Worm (Caenorhabditis elegans) whole organism, L4 larva: ENCODE measurements around the gene F09C12.2.
"Not testable (repeated sequence)": the region's sequence is repeated elsewhere in the genome, so short reads cannot be mapped to it uniquely, and the experiment has no call there.

Experiments used
- D1046.2 ChIP-seq: fragments of 200-800 bp; sonication (Bioruptor generic); IDR thresholded peaks from 2 replicates; pipeline ENCODE4 v1.3.6; 2022; ENCODE audit warnings: missing genetic modification characterization, missing compliant biosample characterization
- F44E2.7 ChIP-seq: fragments of 200-800 bp; sonication (Bioruptor generic); IDR thresholded peaks from 2 replicates; pipeline ENCODE4 v2.1.2; 2022; ENCODE audit warnings: missing genetic modification characterization, missing compliant biosample characterization
- T26A8.4 ChIP-seq: fragments of 200-800 bp; sonication (Bioruptor generic); IDR thresholded peaks from 2 replicates; pipeline ENCODE4 v1.3.6; 2022; ENCODE audit warnings: missing genetic modification characterization, missing compliant biosample characterization
- Y5F2A.4 ChIP-seq: fragments of 200-800 bp; sonication (Bioruptor generic); optimal IDR thresholded peaks from 2 replicates; lab custom pipeline; 2018; ENCODE audit warnings: mild to moderate bottlenecking, missing genetic modification characterization, missing compliant biosample characterization
- ama-1 ChIP-seq: fragments of 150-350 bp; optimal IDR thresholded peaks from 2 replicates; lab custom pipeline; 2014; ENCODE audit warnings: inconsistent platforms, mixed read lengths
- ceh-28 ChIP-seq: fragments of 150-350 bp; optimal IDR thresholded peaks from 2 replicates; lab custom pipeline; 2014; ENCODE audit warnings: missing biosample characterization, missing genetic modification reagents, missing genetic modification characterization
- ceh-62 ChIP-seq: sonication (generic microtip); optimal IDR thresholded peaks from 2 replicates; lab custom pipeline; 2017; ENCODE audit warnings: missing biosample characterization, missing genetic modification characterization
- daf-16 ChIP-seq, 3 experiments: sonication (generic microtip); optimal IDR thresholded peaks; 2 replicates each; lab custom pipeline; 2016 to 2017; ENCODE audit warnings: missing genetic modification characterization in 3 of 3, missing genetic modification reagents in 3 of 3, mild to moderate bottlenecking in 2 of 3, missing compliant biosample characterization in 2 of 3, missing biosample characterization in 1 of 3, moderate library complexity in 1 of 3
- daf-19 ChIP-seq: fragments of 200-800 bp; sonication (Bioruptor generic); conservative IDR thresholded peaks from 2 replicates; pipeline ENCODE4 v1.3.6; 2022; ENCODE audit warnings: missing genetic modification characterization, missing compliant biosample characterization
- dmd-6 ChIP-seq: fragments of 200-800 bp; sonication (Bioruptor generic); IDR thresholded peaks from 2 replicates; pipeline ENCODE4 v1.3.6; 2022; ENCODE audit warnings: missing genetic modification reagents, missing genetic modification characterization, missing compliant biosample characterization
- dmd-8 ChIP-seq: fragments of 200-800 bp; sonication (Bioruptor generic); IDR thresholded peaks from 2 replicates; pipeline ENCODE4 v1.3.6; 2022; ENCODE audit warnings: missing genetic modification characterization, missing compliant biosample characterization
- dmd-9 ChIP-seq: fragments of 200-800 bp; sonication (Bioruptor generic); IDR thresholded peaks from 2 replicates; pipeline ENCODE4 v1.3.6; 2022; ENCODE audit warnings: missing genetic modification reagents, missing genetic modification characterization, missing compliant biosample characterization
- fkh-10 ChIP-seq: fragments of 150-350 bp; optimal IDR thresholded peaks from 2 replicates; lab custom pipeline; 2014; ENCODE audit warnings: missing biosample characterization, missing genetic modification reagents, missing genetic modification characterization
- gei-8 ChIP-seq: fragments of 200-800 bp; sonication (Bioruptor generic); optimal IDR thresholded peaks from 2 replicates; lab custom pipeline; 2018; ENCODE audit warnings: mild to moderate bottlenecking, missing genetic modification characterization, missing compliant biosample characterization
- hif-1 ChIP-seq, 2 experiments: sonication (generic microtip); optimal IDR thresholded peaks; 2 replicates each; lab custom pipeline; 2016 to 2017; ENCODE audit warnings: missing compliant biosample characterization in 2 of 2, missing genetic modification characterization in 2 of 2, missing genetic modification reagents in 2 of 2, missing genotype in 2 of 2, mild to moderate bottlenecking in 1 of 2
- jun-1 ChIP-seq: fragments of 150-350 bp; optimal IDR thresholded peaks from 2 replicates; lab custom pipeline; 2014; ENCODE audit warnings: missing biosample characterization, missing genetic modification reagents, missing genetic modification characterization
- lin-15B ChIP-seq: fragments of 150-350 bp; sonication (generic microtip); optimal IDR thresholded peaks from 3 replicates; lab custom pipeline; 2014; ENCODE audit warnings: missing biosample characterization, missing genetic modification characterization
- mdt-29 ChIP-seq: fragments of 200-800 bp; sonication (Bioruptor generic); IDR thresholded peaks from 2 replicates; pipeline ENCODE4 v1.3.6; 2022; ENCODE audit warnings: missing genetic modification reagents, missing genetic modification characterization, missing compliant biosample characterization
- mxl-2 ChIP-seq: fragments of 200-800 bp; sonication (Bioruptor generic); conservative IDR thresholded peaks from 2 replicates; pipeline ENCODE4 v1.3.6; 2022; ENCODE audit warnings: missing genetic modification reagents, missing genetic modification characterization, missing compliant biosample characterization
- mxl-3 ChIP-seq: fragments of 200-800 bp; sonication (Bioruptor generic); optimal IDR thresholded peaks from 2 replicates; lab custom pipeline; 2018; ENCODE audit warnings: mild to moderate bottlenecking, missing genetic modification characterization, missing compliant biosample characterization
- nhr-10 ChIP-seq: fragments of 150-350 bp; optimal IDR thresholded peaks from 2 replicates; lab custom pipeline; 2014; ENCODE audit warnings: missing biosample characterization, missing genetic modification characterization
- nhr-11 ChIP-seq: fragments of 150-350 bp; optimal IDR thresholded peaks from 2 replicates; lab custom pipeline; 2014; ENCODE audit warnings: missing biosample characterization, missing genetic modification characterization
- nhr-237 ChIP-seq: sonication (generic microtip); optimal IDR thresholded peaks from 2 replicates; lab custom pipeline; 2017; ENCODE audit warnings: missing biosample characterization, missing genetic modification characterization
- nhr-28 ChIP-seq: fragments of 150-350 bp; optimal IDR thresholded peaks from 2 replicates; lab custom pipeline; 2014; ENCODE audit warnings: missing biosample characterization, missing genetic modification characterization
- nhr-41 ChIP-seq: fragments of 200-800 bp; sonication (Bioruptor generic); IDR thresholded peaks from 2 replicates; pipeline ENCODE4 v1.3.6; 2022; ENCODE audit warnings: missing genetic modification reagents, missing genetic modification characterization, missing compliant biosample characterization
- nhr-42 ChIP-seq: fragments of 200-800 bp; sonication (Bioruptor generic); IDR thresholded peaks from 2 replicates; pipeline ENCODE4 v1.3.6; 2022; ENCODE audit warnings: missing genetic modification characterization, missing compliant biosample characterization
- nhr-77 ChIP-seq: fragments of 150-350 bp; optimal IDR thresholded peaks from 2 replicates; lab custom pipeline; 2014; ENCODE audit warnings: missing biosample characterization, missing genetic modification characterization
- pha-4 ChIP-seq, 2 experiments: fragments of 150-350 bp in 1 of 2; fragments of 200-800 bp in 1 of 2; sonication (Bioruptor generic) in 1 of 2; IDR thresholded peaks in 1 of 2; optimal IDR thresholded peaks in 1 of 2; 2 replicates each; pipeline versions ENCODE4 v1.3.6 to Lab custom; 2014 to 2022; ENCODE audit warnings: missing genetic modification characterization in 2 of 2, missing genetic modification reagents in 2 of 2, missing biosample characterization in 1 of 2, missing compliant biosample characterization in 1 of 2
- php-3 ChIP-seq: fragments of 200-800 bp; sonication (Bioruptor generic); IDR thresholded peaks from 2 replicates; pipeline ENCODE4 v1.3.6; 2022; ENCODE audit warnings: missing genetic modification reagents, missing genetic modification characterization, missing compliant biosample characterization
- pqm-1 ChIP-seq: sonication (generic microtip); optimal IDR thresholded peaks from 2 replicates; lab custom pipeline; 2017; ENCODE audit warnings: missing biosample characterization, missing genetic modification characterization
- rbr-2 ChIP-seq: sonication (generic microtip); optimal IDR thresholded peaks from 2 replicates; lab custom pipeline; 2016; ENCODE audit warnings: missing genotype, missing genetic modification characterization, missing compliant biosample characterization
- snpc-1.2 ChIP-seq: fragments of 200-800 bp; sonication (Bioruptor generic); IDR thresholded peaks from 2 replicates; pipeline ENCODE4 v1.3.6; 2022; ENCODE audit warnings: missing genetic modification reagents, missing genetic modification characterization, missing compliant biosample characterization
- tag-97 ChIP-seq: fragments of 200-800 bp; sonication (Bioruptor generic); IDR thresholded peaks from 2 replicates; pipeline ENCODE4 v1.3.6; 2022; ENCODE audit warnings: missing genetic modification characterization, missing compliant biosample characterization
- zip-2 ChIP-seq: fragments of 150-350 bp; optimal IDR thresholded peaks from 2 replicates; lab custom pipeline; 2014; ENCODE audit warnings: missing biosample characterization, missing genetic modification characterization

F09C12.2 gene

DNA sequence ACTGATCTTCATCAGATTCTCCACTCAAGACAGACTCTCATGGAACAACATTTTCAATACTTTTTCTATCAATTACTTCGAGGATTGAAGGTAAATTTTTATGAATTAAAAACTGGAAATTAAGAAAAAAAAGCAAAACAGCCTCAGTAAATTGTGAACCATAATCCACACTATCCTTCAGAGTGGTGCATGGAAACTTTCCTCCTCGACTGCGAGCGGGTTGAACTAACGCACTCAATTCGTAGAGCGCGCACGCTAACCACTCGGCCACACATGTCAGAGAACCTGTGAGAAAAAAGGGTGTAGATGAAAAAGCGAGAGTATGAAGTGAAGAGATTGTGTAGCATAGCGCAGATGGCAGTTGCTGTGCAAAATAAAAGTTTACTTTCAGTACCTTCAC is 4.8 kb upstream of the F09C12.2 start (continued):
- TF ChIP-seq nhr-41 (GFP tag; lab: Robert Waterston, UW) (peak; percentile 96), nhr-28 (peak; percentile 38), gei-8 (GFP tag; lab: Kevin White, UChicago) (peak; percentile 88), daf-19 (GFP tag; lab: Robert Waterston, UW) (no peak)

DNA sequence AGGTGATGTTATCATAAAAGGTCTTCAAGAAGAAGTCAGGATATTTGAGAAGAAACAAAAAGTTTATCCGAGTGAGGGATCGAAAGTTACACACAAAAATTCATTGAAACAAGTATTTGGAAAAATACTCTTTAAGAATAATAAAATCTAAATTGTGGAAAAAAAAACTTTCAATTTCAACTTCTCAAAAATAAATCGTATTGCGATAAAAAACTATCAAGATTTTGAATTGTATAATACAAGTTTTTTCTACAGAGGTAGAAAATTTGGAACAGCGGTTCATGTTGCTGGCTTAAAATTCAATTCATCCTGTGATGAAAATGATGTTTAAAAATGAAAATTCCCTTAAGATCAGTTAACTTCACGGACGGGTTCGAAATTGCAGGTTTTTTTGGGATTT is 2.3 kb downstream of the F09C12.2 start, which contains the start of gene F09C12.8:
Gene F09C12.8 (plus strand): TSS at position 301 of the 400 bp plus-strand sequence.
- no peak for TF ChIP-seq pha-4 (GFP tag; IDR thresholded peaks at IDR 0.05; lab: Robert Waterston, UW)
- TF ChIP-seq pha-4 (tag; optimal IDR thresholded peaks at IDR 0.05; lab: Kevin White, UChicago): no peak
- TF ChIP-seq php-3 (GFP tag; lab: Robert Waterston, UW): no peak
- no peak for TF ChIP-seq mxl-2 (GFP tag; lab: Robert Waterston, UW)
- no peak for TF ChIP-seq Y5F2A.4 (GFP tag; lab: Kevin White, UChicago)
- no peak for TF ChIP-seq D1046.2 (GFP tag; lab: Robert Waterston, UW)
- TF ChIP-seq rbr-2 (tag; lab: Kevin White, UChicago): no peak
- TF ChIP-seq dmd-6 (GFP tag; lab: Robert Waterston, UW): no peak
- TF ChIP-seq ceh-28 (tag; lab: Kevin White, UChicago): no peak
- no peak for TF ChIP-seq snpc-1.2 (GFP tag; lab: Robert Waterston, UW)
- no peak for TF ChIP-seq dmd-8
- no peak for TF ChIP-seq nhr-237 (tag; lab: Kevin White, UChicago)
- TF ChIP-seq pqm-1 (tag; lab: Kevin White, UChicago): no peak
- no peak for TF ChIP-seq nhr-28
- TF ChIP-seq F44E2.7 (GFP tag; lab: Robert Waterston, UW): no peak
- TF ChIP-seq mxl-3 (GFP tag; lab: Kevin White, UChicago): no peak
- TF ChIP-seq ama-1 (lab: Kevin White, UChicago): no peak
- no peak for TF ChIP-seq T26A8.4 (GFP tag; lab: Robert Waterston, UW)
- no peak for TF ChIP-seq nhr-11 (tag; lab: Kevin White, UChicago)
- TF ChIP-seq jun-1 (tag; lab: Kevin White, UChicago): no peak

DNA sequence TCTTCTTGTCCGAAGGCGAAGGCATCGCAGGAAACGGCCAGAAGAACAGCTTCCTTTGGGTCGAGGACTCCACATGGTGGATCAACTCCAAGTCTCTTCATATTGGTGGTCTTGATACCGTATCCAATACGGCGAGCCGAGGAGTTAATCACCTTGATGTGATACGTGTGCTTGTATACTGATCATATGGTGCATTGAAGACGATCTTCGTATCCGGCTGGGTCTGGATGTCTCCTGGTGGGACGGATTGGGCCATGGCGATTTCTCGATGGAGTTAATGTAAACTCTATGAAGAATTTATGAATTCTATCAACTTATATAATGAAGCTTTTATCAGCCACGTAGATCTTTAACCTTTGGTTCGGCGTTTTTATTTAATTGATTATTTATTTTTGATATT is 5.4 kb downstream of the F09C12.2 start, which contains the start of gene msp-74:
Gene msp-74 (minus strand): TSS at position 101 of the 400 bp plus-strand sequence.
- TF ChIP-seq pqm-1 (tag; lab: Kevin White, UChicago); fkh-10 (GFP tag; lab: Kevin White, UChicago); ceh-62 (tag; lab: Kevin White, UChicago): not testable (repeated sequence)

DNA sequence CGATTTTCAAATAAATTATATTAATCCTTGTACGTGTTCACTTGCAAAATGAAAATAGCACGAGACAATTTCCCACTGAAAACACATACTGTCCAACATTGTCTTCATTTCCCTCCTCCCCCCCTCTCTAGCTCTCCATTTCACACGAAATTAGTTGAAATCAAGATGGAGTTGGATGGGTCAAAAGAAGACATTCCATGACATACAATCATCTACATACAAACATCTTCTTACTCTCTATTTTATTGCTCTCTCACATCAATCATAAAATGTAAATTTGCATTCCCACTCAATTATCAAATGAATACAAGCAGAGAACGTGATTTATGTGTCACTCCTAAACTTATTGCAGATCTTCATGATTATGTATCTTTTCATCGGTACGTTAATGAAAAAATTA is 5.9 kb downstream of the F09C12.2 start, which contains the start of gene srsy-1:
Gene srsy-1 (plus strand): TSS at position 301 of the 400 bp plus-strand sequence.
- TF ChIP-seq Y5F2A.4 (GFP tag; lab: Kevin White, UChicago) (no peak), zip-2 (no peak), lin-15B (tag; lab: Kevin White, UChicago) (no peak), nhr-77 (tag; lab: Kevin White, UChicago) (no peak), nhr-42 (GFP tag; lab: Robert Waterston, UW) (no peak), hif-1 (tag; optimal IDR thresholded peaks at IDR 0.05; lab: Kevin White, UChicago) (no peak), dmd-9 (GFP tag; lab: Robert Waterston, UW) (no peak), mdt-29 (GFP tag; lab: Robert Waterston, UW) (no peak), daf-16 (GFP tag; optimal IDR thresholded peaks at IDR 0.05; lab: Kevin White, UChicago) (no peak), daf-16 (tag; optimal IDR thresholded peaks at IDR 0.05; lab: Kevin White, UChicago) (no peak), nhr-10 (tag; lab: Kevin White, UChicago) (no peak), tag-97 (no peak)
